Worm (Caenorhabditis elegans) whole organism, young adult: ENCODE data around the gene srd-13.

Source experiments
- B0019.2 ChIP-seq: fragments of 200-800 bp; sonication (Bioruptor generic); conservative IDR thresholded peaks from 2 replicates; pipeline ENCODE4 v1.3.6; 2022; ENCODE audit warnings: missing genetic modification reagents, missing genetic modification characterization, missing compliant biosample characterization
- F10E7.11 ChIP-seq: sonication (generic microtip); optimal IDR thresholded peaks from 2 replicates; lab custom pipeline; 2017; ENCODE audit warnings: mild to moderate bottlenecking, missing genetic modification characterization, moderate library complexity, missing compliant biosample characterization
- aptf-2 ChIP-seq: fragments of 200-800 bp; sonication (Bioruptor generic); conservative IDR thresholded peaks from 2 replicates; pipeline ENCODE4 v1.3.6; 2022; ENCODE audit warnings: missing genetic modification reagents, missing genetic modification characterization, missing compliant biosample characterization
- ceh-40 ChIP-seq: fragments of 200-800 bp; sonication (Bioruptor generic); IDR thresholded peaks from 2 replicates; pipeline ENCODE4 v1.3.6; 2022; ENCODE audit warnings: missing genetic modification characterization, missing compliant biosample characterization
- ets-4 ChIP-seq: fragments of 200-800 bp; sonication (Bioruptor generic); optimal IDR thresholded peaks from 2 replicates; lab custom pipeline; 2018; ENCODE audit warnings: mild to moderate bottlenecking, missing genetic modification characterization, missing compliant biosample characterization
- him-1 ChIP-seq: sonication (generic microtip); optimal IDR thresholded peaks from 2 replicates; lab custom pipeline; 2016; ENCODE audit warnings: missing genotype, missing genetic modification reagents, missing genetic modification characterization, missing compliant biosample characterization
- nhr-80 ChIP-seq: sonication (generic microtip); optimal IDR thresholded peaks from 2 replicates; lab custom pipeline; 2016; ENCODE audit warnings: missing genetic modification characterization, missing compliant biosample characterization
- snpc-4 ChIP-seq, 5 experiments: fragments of 150-350 bp in 1 of 5; sonication (generic microtip) in 4 of 5; optimal IDR thresholded peaks; 2 replicates each; lab custom pipeline; 2014 to 2018; ENCODE audit warnings: missing genetic modification characterization in 5 of 5, missing biosample characterization in 3 of 5, antibody characterized with exemption in 2 of 5, mild to moderate bottlenecking in 2 of 5, missing compliant biosample characterization in 2 of 5, missing genotype in 2 of 5, moderate library complexity in 2 of 5, missing genetic modification reagents in 1 of 5
- sptf-2 ChIP-seq: fragments of 200-800 bp; sonication (Bioruptor generic); optimal IDR thresholded peaks from 2 replicates; lab custom pipeline; 2018; ENCODE audit warnings: mild to moderate bottlenecking, missing genetic modification characterization, missing compliant biosample characterization
- tbx-9 ChIP-seq: sonication (generic microtip); optimal IDR thresholded peaks from 2 replicates; lab custom pipeline; 2016; ENCODE audit warnings: borderline replicate concordance, missing genetic modification characterization, inconsistent platforms, missing compliant biosample characterization
- unc-130 ChIP-seq: sonication (generic microtip); optimal IDR thresholded peaks from 2 replicates; lab custom pipeline; 2016; ENCODE audit warnings: missing genetic modification reagents, missing genetic modification characterization, missing compliant biosample characterization
- unc-62 ChIP-seq: fragments of 150-350 bp; optimal IDR thresholded peaks from 2 replicates; lab custom pipeline; 2014; ENCODE audit warnings: missing biosample characterization, missing genetic modification reagents, missing genetic modification characterization
- zim-3 ChIP-seq: sonication (generic microtip); optimal IDR thresholded peaks from 2 replicates; lab custom pipeline; 2017; ENCODE audit warnings: mild to moderate bottlenecking, missing genetic modification characterization, moderate library complexity, missing compliant biosample characterization

- no peak for TF ChIP-seq him-1 (tag; lab: Kevin White, UChicago)
- no peak for TF ChIP-seq unc-62 (GFP tag; lab: Kevin White, UChicago)
- TF ChIP-seq tbx-9 (tag; lab: Kevin White, UChicago): no peak
- no peak for TF ChIP-seq nhr-80 (tag; lab: Kevin White, UChicago)
- no peak for TF ChIP-seq ets-4 (GFP tag; lab: Kevin White, UChicago)
- no peak for TF ChIP-seq snpc-4 (GFP tag; optimal IDR thresholded peaks at IDR 0.05; lab: Kevin White, UChicago)
- no peak for TF ChIP-seq snpc-4 (tag; optimal IDR thresholded peaks at IDR 0.05; lab: Kevin White, UChicago)
- no peak for TF ChIP-seq unc-130
- no peak for TF ChIP-seq aptf-2 (GFP tag; lab: Robert Waterston, UW)
- TF ChIP-seq sptf-2 (GFP tag; lab: Kevin White, UChicago): no peak
- no peak for TF ChIP-seq F10E7.11
- TF ChIP-seq zim-3 (tag; lab: Kevin White, UChicago): no peak
- no peak for TF ChIP-seq B0019.2
- TF ChIP-seq ceh-40 (GFP tag; lab: Robert Waterston, UW): no peak
These were observed at the start of gene srd-13 for ce11 chrIV:5635551-5635950.
